Worm (Caenorhabditis elegans) whole organism, midembryonic: Measurements from ENCODE around the gene cua-1.

Experiments
- ref-1 ChIP-seq: fragments of 200-800 bp; sonication (Bioruptor generic); conservative IDR thresholded peaks from 2 replicates; pipeline ENCODE4 v1.3.6; 2022; ENCODE audit warnings: missing genetic modification reagents, missing genetic modification characterization, missing compliant biosample characterization
- tab-1 ChIP-seq: fragments of 200-800 bp; sonication (Bioruptor generic); IDR thresholded peaks from 2 replicates; pipeline ENCODE4 v1.3.6; 2022; ENCODE audit warnings: missing genetic modification characterization, missing compliant biosample characterization

- no peak for TF ChIP-seq tab-1 (GFP tag; lab: Robert Waterston, UW)
- no peak for TF ChIP-seq ref-1 (GFP tag; lab: Robert Waterston, UW)
These were observed 27.3 kb downstream of the cua-1 start for ce11 chrIII:13427817-13428216.
